Worm (Caenorhabditis elegans): Measurements from ENCODE around the gene F11G11.4.
"Not testable (repeated sequence)": the region's sequence is repeated elsewhere in the genome, so short reads cannot be mapped to it uniquely, and the experiment has no call there.

The F11G11.4 gene

ce11 chrII:4860260-4860659 lies at the start of gene F11G11.4, which contains the start of gene nspd-5:
TSS of gene F11G11.4 (plus strand) at chrII:4860594.
TSS of gene nspd-5 (minus strand) at chrII:4860360.
- not testable (repeated sequence) for TF ChIP-seq let-607 (tag; optimal IDR thresholded peaks at IDR 0.05); F33H1.4 (GFP tag; IDR thresholded peaks at IDR 0.05); nhr-27 (tag; optimal IDR thresholded peaks at IDR 0.05)

DNA sequence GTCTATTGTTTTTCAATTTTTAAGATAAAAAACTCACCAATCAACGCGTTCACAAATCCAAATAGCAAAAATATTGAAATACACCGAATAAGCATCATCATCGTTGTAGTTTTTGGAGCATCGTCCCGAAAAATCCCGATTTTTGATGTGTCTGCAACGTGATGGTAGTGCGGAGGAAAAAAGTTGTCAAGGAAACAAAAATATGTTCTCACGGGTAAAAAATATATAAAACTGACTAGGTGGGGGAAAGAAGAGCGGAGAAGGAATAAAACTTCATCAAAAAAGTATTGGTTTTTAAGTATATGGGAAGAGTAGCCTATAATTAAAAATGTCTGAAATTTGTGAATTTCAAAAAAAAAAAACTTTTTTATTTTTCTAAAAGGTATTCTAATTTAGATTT lies 48.4 kb upstream of the F11G11.4 start, which contains the start of gene rig-6:
Gene rig-6 (minus strand): TSS at position 101 of the 400 bp plus-strand sequence.
- TF ChIP-seq madf-10 (tag; optimal IDR thresholded peaks at IDR 0.05): no peak
- no peak for TF ChIP-seq attf-5 (GFP tag; optimal IDR thresholded peaks at IDR 0.05)
- no peak for TF ChIP-seq atf-7 (tag; optimal IDR thresholded peaks at IDR 0.05)

- no peak for TF ChIP-seq akir-1 (GFP tag; optimal IDR thresholded peaks at IDR 0.05)
- TF ChIP-seq lin-35 (GFP tag; optimal IDR thresholded peaks at IDR 0.05): no peak
- no peak for TF ChIP-seq F49E8.2 (tag; optimal IDR thresholded peaks at IDR 0.05; ENCODE audit: insufficient read depth)
- no peak for TF ChIP-seq B0261.1 (tag; optimal IDR thresholded peaks at IDR 0.05)
- no peak for TF ChIP-seq ztf-18 (tag; optimal IDR thresholded peaks at IDR 0.05)
- no peak for TF ChIP-seq attf-5 (GFP tag; optimal IDR thresholded peaks at IDR 0.05)
- no peak for TF ChIP-seq ztf-28 (GFP tag; IDR thresholded peaks at IDR 0.05)
- no peak for TF ChIP-seq efl-1 (GFP tag; optimal IDR thresholded peaks at IDR 0.05)
- no peak for TF ChIP-seq him-1 (tag; optimal IDR thresholded peaks at IDR 0.05)
- TF ChIP-seq zim-3 (tag; optimal IDR thresholded peaks at IDR 0.05): no peak
- no peak for TF ChIP-seq Y53G8AR.9 (GFP tag; conservative IDR thresholded peaks at IDR 0.05)
- no peak for TF ChIP-seq snpc-3.4 (tag; optimal IDR thresholded peaks at IDR 0.05)
- TF ChIP-seq atf-7 (tag; optimal IDR thresholded peaks at IDR 0.05): no peak
- no peak for TF ChIP-seq F37B4.10 (GFP tag; IDR thresholded peaks at IDR 0.05)
- no peak for TF ChIP-seq nhr-80 (tag; optimal IDR thresholded peaks at IDR 0.05)
- no peak for TF ChIP-seq lir-1 (GFP tag; conservative IDR thresholded peaks at IDR 0.05)
- TF ChIP-seq lin-40 (tag; optimal IDR thresholded peaks at IDR 0.05): no peak
These were observed 45.0 kb upstream of the F11G11.4 start for ce11 chrII:4815356-4815755.

DNA sequence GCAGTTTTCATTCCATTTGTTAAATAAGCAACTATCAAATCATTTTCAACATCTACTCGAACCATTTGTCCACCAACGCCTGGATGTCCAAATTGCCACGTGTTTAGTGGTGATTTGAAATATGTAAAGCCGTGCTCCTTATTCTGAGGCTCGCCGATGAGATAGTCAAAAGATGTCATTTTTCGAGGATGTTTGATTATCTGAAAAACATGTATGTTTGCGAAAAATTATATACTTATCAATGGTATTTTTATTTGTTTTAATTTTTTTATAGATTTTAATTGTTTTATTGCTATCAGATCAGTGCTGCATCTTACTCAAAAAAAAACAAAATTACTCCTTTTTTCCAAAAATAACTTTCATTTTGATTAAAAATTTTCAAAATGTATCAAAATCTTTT lies 41.6 kb upstream of the F11G11.4 start:
- TF ChIP-seq atf-7 (tag; optimal IDR thresholded peaks at IDR 0.05) (no peak), F33H1.4 (GFP tag; IDR thresholded peaks at IDR 0.05) (no peak), Y67H2A.10 (GFP tag; conservative IDR thresholded peaks at IDR 0.05) (no peak), Y56A3A.18 (GFP tag; IDR thresholded peaks at IDR 0.05) (no peak), lsl-1 (GFP tag; optimal IDR thresholded peaks at IDR 0.05) (no peak), hmg-1.2 (GFP tag; IDR thresholded peaks at IDR 0.05) (no peak), Y79H2A.3 (GFP tag; conservative IDR thresholded peaks at IDR 0.05) (no peak), F10E7.11 (tag; optimal IDR thresholded peaks at IDR 0.05) (no peak), tbx-9 (tag; optimal IDR thresholded peaks at IDR 0.05; ENCODE audit: borderline replicate concordance) (no peak), ztf-25 (GFP tag; IDR thresholded peaks at IDR 0.05) (no peak), mcd-1 (GFP tag; IDR thresholded peaks at IDR 0.05) (no peak), zfh-2 (GFP tag; conservative IDR thresholded peaks at IDR 0.05) (no peak), F49E8.2 (tag; optimal IDR thresholded peaks at IDR 0.05; ENCODE audit: insufficient read depth) (no peak), sptf-2 (GFP tag; optimal IDR thresholded peaks at IDR 0.05) (no peak)

ce11 chrII:4821739-4822138 lies 38.7 kb upstream of the F11G11.4 start, which contains the start of gene lact-5:
TSS of gene lact-5 (minus strand) at chrII:4821739.
- TF ChIP-seq nhr-90 (tag; optimal IDR thresholded peaks at IDR 0.05) (no peak), K12H6.12 (tag; optimal IDR thresholded peaks at IDR 0.05) (no peak)
